Worm (Caenorhabditis elegans) whole organism, dauer: Measurements from ENCODE around the gene sma-3.

Experiments used
- unc-62 ChIP-seq: sonication (generic microtip); optimal IDR thresholded peaks from 2 replicates; lab custom pipeline; 2017; ENCODE audit warnings: missing biosample characterization, missing genetic modification reagents, missing genetic modification characterization

sma-3 gene

DNA sequence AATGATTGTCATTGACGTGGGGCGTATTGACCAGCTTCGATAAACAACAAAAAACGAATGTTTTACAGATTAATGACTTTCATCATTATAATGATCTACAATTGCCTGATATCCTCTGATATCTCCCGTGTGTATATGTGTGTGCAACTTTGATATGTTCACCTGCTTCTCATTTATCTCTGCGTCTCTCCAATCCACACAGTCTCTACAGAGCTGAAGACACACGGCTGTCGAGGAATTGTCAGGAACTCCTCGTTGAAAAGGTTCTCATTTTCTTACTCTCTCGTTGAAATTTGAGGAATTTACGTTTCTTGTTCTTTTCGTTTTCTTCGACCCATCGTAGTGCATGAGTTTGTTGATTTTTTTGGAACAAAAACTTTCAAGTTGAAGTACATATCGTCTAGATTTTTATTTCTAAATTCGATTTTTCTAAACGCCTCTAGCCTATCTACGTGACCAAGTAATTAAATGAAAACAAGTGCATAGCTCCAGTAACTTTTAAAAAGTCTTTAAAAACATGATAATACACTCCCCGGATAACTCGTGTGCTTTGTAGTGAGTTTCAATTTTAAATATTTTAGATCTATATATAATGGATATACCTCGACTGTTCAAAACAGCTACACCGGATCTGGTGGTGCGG lies 43.3 kb downstream of the sma-3 start, which contains the start of gene ten-1:
Gene ten-1, plus strand, starts transcription at position 593 of the 643 bp plus-strand sequence.
- TF ChIP-seq unc-62 (GFP tag; lab: Kevin White, UChicago): no peak

DNA sequence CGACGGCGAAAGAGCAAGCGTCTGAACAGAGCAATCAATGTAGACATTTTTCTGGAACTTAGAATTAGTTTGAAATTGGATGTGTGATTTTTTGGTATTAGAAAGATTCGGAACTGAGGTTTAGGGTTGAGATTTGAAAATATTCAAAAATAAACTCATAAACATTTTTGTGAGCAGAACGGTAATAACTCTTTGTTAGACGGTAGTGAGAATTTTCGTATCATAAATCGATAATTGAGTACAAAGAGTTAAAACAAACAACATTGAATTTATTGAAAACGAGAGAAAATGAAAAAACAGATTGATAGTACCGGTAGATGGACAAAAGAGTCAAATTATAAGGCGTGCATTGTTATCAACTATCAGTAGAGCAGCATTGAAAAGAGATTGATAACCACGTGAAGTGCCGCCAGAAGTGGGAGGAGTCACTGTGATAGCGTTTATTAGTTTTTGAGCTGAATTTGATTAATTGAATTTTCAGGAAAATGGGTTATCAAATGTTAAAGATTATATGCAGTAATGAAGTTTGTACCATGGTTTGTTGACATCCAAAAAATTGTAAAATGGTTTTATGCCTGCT lies 44.4 kb downstream of the sma-3 start, which contains the start of gene F28F5.6:
Gene F28F5.6, minus strand, starts transcription at position 51 of the 580 bp plus-strand sequence.
- no peak for TF ChIP-seq unc-62 (GFP tag; lab: Kevin White, UChicago)

DNA sequence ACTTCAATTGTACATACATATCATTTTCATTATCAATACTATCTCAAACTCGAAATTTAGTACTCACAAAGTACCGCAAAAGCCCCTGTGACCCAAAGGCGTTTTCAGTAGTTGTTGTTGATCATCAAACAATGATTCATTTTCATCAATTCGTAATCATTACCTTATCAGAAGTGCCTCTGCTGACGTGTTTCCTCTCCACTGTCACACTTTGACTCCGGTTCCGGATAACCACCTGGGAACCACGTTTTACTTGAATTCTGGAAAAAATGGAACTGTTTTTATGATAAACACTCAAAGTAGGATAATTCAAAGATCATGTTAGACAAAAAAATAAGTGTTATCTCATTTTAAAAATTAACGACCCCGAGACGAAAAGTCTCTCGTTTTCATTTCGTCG lies 45.7 kb downstream of the sma-3 start:
- no peak for TF ChIP-seq unc-62 (GFP tag; lab: Kevin White, UChicago)

DNA sequence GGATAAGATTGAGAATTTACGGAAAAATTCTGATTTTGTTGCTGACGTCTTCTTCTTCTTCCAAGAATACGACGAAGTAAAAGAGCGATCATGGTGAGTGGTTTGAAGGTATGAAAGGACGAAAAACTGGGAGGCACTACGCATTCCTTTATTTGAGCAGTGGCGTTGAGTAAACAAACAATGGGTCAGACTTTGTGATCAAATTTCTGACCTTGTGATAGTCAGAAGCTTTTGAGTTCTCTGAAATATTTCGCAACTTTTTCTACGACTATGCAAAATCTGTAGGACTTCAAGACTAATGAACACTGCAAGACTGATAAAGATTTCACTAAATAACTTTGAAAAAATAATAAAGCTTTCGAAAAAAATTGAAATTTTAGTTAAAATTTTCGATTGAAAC lies 46.8 kb downstream of the sma-3 start, which contains the start of gene F28F5.4:
Gene F28F5.4, minus strand, starts transcription at position 104 of the 400 bp plus-strand sequence.
- TF ChIP-seq unc-62 (GFP tag; lab: Kevin White, UChicago): no peak
